Worm (Caenorhabditis elegans) whole organism, L1 larva: ENCODE results near the gene nkat-1.

Source experiments
- C16A3.4 ChIP-seq: fragments of 150-350 bp; optimal IDR thresholded peaks from 2 replicates; lab custom pipeline; 2014; ENCODE audit warnings: missing biosample characterization, missing genetic modification characterization
- Y116A8C.19 ChIP-seq: sonication (generic microtip); optimal IDR thresholded peaks from 2 replicates; lab custom pipeline; 2016; ENCODE audit warnings: missing compliant biosample characterization, missing genetic modification characterization, borderline replicate concordance
- alr-1 ChIP-seq: fragments of 200-800 bp; sonication (Bioruptor generic); optimal IDR thresholded peaks from 2 replicates; lab custom pipeline; 2018; ENCODE audit warnings: borderline replicate concordance, mild to moderate bottlenecking, missing genetic modification characterization, missing compliant biosample characterization
- ceh-63 ChIP-seq: fragments of 200-800 bp; sonication (Bioruptor generic); optimal IDR thresholded peaks from 2 replicates; lab custom pipeline; 2018; ENCODE audit warnings: mild to moderate bottlenecking, missing genetic modification characterization, missing compliant biosample characterization
- ceh-8 ChIP-seq: fragments of 200-800 bp; sonication (Bioruptor generic); optimal IDR thresholded peaks from 2 replicates; lab custom pipeline; 2018; ENCODE audit warnings: mild to moderate bottlenecking, missing genetic modification characterization, moderate library complexity, missing compliant biosample characterization
- ceh-82 ChIP-seq, 3 experiments: fragments of 150-350 bp in 1 of 3; sonication (generic microtip) in 2 of 3; optimal IDR thresholded peaks; 2 replicates each; lab custom pipeline; 2014 to 2017; ENCODE audit warnings: missing biosample characterization in 3 of 3, missing genetic modification characterization in 3 of 3
- ceh-88 ChIP-seq: fragments of 200-800 bp; sonication (Bioruptor generic); IDR thresholded peaks from 2 replicates; pipeline ENCODE4 v1.3.6; 2022; ENCODE audit warnings: missing genetic modification characterization, missing compliant biosample characterization
- ceh-90 ChIP-seq: sonication (generic microtip); optimal IDR thresholded peaks from 2 replicates; lab custom pipeline; 2016; ENCODE audit warnings: missing genetic modification characterization, missing compliant biosample characterization
- ces-1 ChIP-seq: fragments of 150-350 bp; optimal IDR thresholded peaks from 2 replicates; lab custom pipeline; 2014; ENCODE audit warnings: missing biosample characterization, missing genetic modification reagents, missing genetic modification characterization
- dpl-1 ChIP-seq, 3 experiments: fragments of 150-350 bp in 2 of 3; sonication (generic microtip) in 1 of 3; optimal IDR thresholded peaks; 2 replicates each; lab custom pipeline; 2014 to 2017; ENCODE audit warnings: missing biosample characterization in 3 of 3, missing genetic modification characterization in 3 of 3, missing genetic modification reagents in 3 of 3
- efl-1 ChIP-seq, 4 experiments: fragments of 150-350 bp; optimal IDR thresholded peaks in 3 of 4; peaks in 1 of 4; 1 replicate in 1 of 4; 2 replicates in 3 of 4; lab custom pipeline; 2014; ENCODE audit warnings: missing biosample characterization in 2 of 4, missing genetic modification characterization in 2 of 4, missing genetic modification reagents in 2 of 4
- efl-3 ChIP-seq: fragments of 200-800 bp; sonication (Bioruptor generic); optimal IDR thresholded peaks from 2 replicates; lab custom pipeline; 2018; ENCODE audit warnings: mild to moderate bottlenecking, missing genetic modification characterization, missing compliant biosample characterization
- egl-13 ChIP-seq: sonication (generic microtip); optimal IDR thresholded peaks from 2 replicates; lab custom pipeline; 2016; ENCODE audit warnings: missing genotype, missing genetic modification reagents, missing genetic modification characterization, missing compliant biosample characterization
- egl-27 ChIP-seq, 2 experiments: fragments of 150-350 bp in 1 of 2; sonication (generic microtip); optimal IDR thresholded peaks; 3 replicates each; lab custom pipeline; 2017 to 2018; ENCODE audit warnings: missing biosample characterization in 2 of 2, missing genetic modification characterization in 2 of 2, missing genetic modification reagents in 2 of 2
- elt-3 ChIP-seq, 6 experiments: fragments of 150-350 bp in 1 of 6; sonication (generic microtip); optimal IDR thresholded peaks; 2 replicates each; lab custom pipeline; 2017 to 2018; ENCODE audit warnings: missing biosample characterization in 6 of 6, missing genetic modification characterization in 6 of 6, inconsistent platforms in 1 of 6
- hlh-4 ChIP-seq: sonication (generic microtip); optimal IDR thresholded peaks from 2 replicates; lab custom pipeline; 2016; ENCODE audit warnings: mild to moderate bottlenecking, missing genetic modification characterization, missing compliant biosample characterization
- hpl-2 ChIP-seq: fragments of 150-350 bp; optimal IDR thresholded peaks from 2 replicates; lab custom pipeline; 2014; ENCODE audit warnings: missing biosample characterization, missing genetic modification reagents, missing genetic modification characterization
- irx-1 ChIP-seq: sonication (generic microtip); optimal IDR thresholded peaks from 2 replicates; lab custom pipeline; 2016; ENCODE audit warnings: missing genetic modification characterization, missing compliant biosample characterization
- isw-1 ChIP-seq: fragments of 200-800 bp; sonication (Bioruptor generic); IDR thresholded peaks from 2 replicates; pipeline ENCODE4 v1.3.6; 2022; ENCODE audit warnings: missing genetic modification characterization, missing compliant biosample characterization
- jun-1 ChIP-seq: fragments of 150-350 bp; optimal IDR thresholded peaks from 2 replicates; lab custom pipeline; 2014; ENCODE audit warnings: missing biosample characterization, missing genetic modification reagents, missing genetic modification characterization
- lin-35 ChIP-seq, 2 experiments: fragments of 150-350 bp; optimal IDR thresholded peaks; 2 replicates each; lab custom pipeline; 2014; ENCODE audit warnings: missing biosample characterization in 2 of 2, missing genetic modification characterization in 2 of 2, missing genetic modification reagents in 2 of 2
- mab-9 ChIP-seq: fragments of 200-800 bp; sonication (Bioruptor generic); IDR thresholded peaks from 2 replicates; pipeline ENCODE4 v1.3.6; 2022; ENCODE audit warnings: missing genetic modification reagents, missing genetic modification characterization, missing compliant biosample characterization
- mdl-1 ChIP-seq, 2 experiments: fragments of 150-350 bp; optimal IDR thresholded peaks; 2 replicates each; lab custom pipeline; 2014 to 2017; ENCODE audit warnings: missing biosample characterization in 2 of 2, missing genetic modification characterization in 2 of 2, inconsistent platforms in 1 of 2
- mef-2 ChIP-seq: fragments of 150-350 bp; optimal IDR thresholded peaks from 2 replicates; lab custom pipeline; 2014; ENCODE audit warnings: missing biosample characterization, missing genetic modification characterization
- mep-1 ChIP-seq: fragments of 150-350 bp; optimal IDR thresholded peaks from 2 replicates; lab custom pipeline; 2014; ENCODE audit warnings: missing biosample characterization, missing genetic modification characterization
- nhr-12 ChIP-seq: sonication (generic microtip); optimal IDR thresholded peaks from 2 replicates; lab custom pipeline; 2017; ENCODE audit warnings: missing biosample characterization, missing genetic modification characterization
- nhr-19 ChIP-seq: fragments of 200-800 bp; sonication (Bioruptor generic); conservative IDR thresholded peaks from 2 replicates; pipeline ENCODE4 v1.3.6; 2022; ENCODE audit warnings: missing genetic modification characterization, missing compliant biosample characterization
- nhr-20 ChIP-seq: sonication (generic microtip); optimal IDR thresholded peaks from 2 replicates; lab custom pipeline; 2016; ENCODE audit warnings: mild to moderate bottlenecking, missing genetic modification characterization, missing compliant biosample characterization
- nhr-237 ChIP-seq: fragments of 150-350 bp; optimal IDR thresholded peaks from 2 replicates; lab custom pipeline; 2014; ENCODE audit warnings: missing biosample characterization, missing genetic modification characterization
- nhr-47 ChIP-seq: sonication (generic microtip); optimal IDR thresholded peaks from 2 replicates; lab custom pipeline; 2016; ENCODE audit warnings: mild to moderate bottlenecking, missing genetic modification characterization, moderate library complexity, missing compliant biosample characterization
- nhr-71 ChIP-seq: sonication (generic microtip); optimal IDR thresholded peaks from 2 replicates; lab custom pipeline; 2016; ENCODE audit warnings: mild to moderate bottlenecking, missing genetic modification characterization, moderate library complexity, missing compliant biosample characterization
- nhr-76 ChIP-seq: sonication (generic microtip); optimal IDR thresholded peaks from 2 replicates; lab custom pipeline; 2017; ENCODE audit warnings: missing biosample characterization, missing genetic modification characterization
- nhr-84 ChIP-seq: sonication (generic microtip); optimal IDR thresholded peaks from 2 replicates; lab custom pipeline; 2017; ENCODE audit warnings: missing biosample characterization, missing genetic modification characterization
- nhr-85 ChIP-seq: sonication (generic microtip); peaks from one replicate; lab custom pipeline; 2016; ENCODE audit warnings: missing genetic modification characterization, inconsistent platforms, missing compliant biosample characterization
- pqm-1 ChIP-seq: sonication (generic microtip); optimal IDR thresholded peaks from 3 replicates; lab custom pipeline; 2017; ENCODE audit warnings: missing biosample characterization, missing genetic modification characterization
- skn-1 ChIP-seq: fragments of 150-350 bp; optimal IDR thresholded peaks from 2 replicates; lab custom pipeline; 2014; ENCODE audit warnings: missing biosample characterization, missing genetic modification characterization
- snpc-4 ChIP-seq: fragments of 150-350 bp; optimal IDR thresholded peaks from 2 replicates; lab custom pipeline; 2014; ENCODE audit warnings: missing biosample characterization, missing genetic modification characterization
- sptf-1 ChIP-seq: fragments of 150-350 bp; optimal IDR thresholded peaks from 2 replicates; lab custom pipeline; 2014; ENCODE audit warnings: missing biosample characterization, missing genetic modification characterization
- swsn-7 ChIP-seq: sonication (generic microtip); optimal IDR thresholded peaks from 2 replicates; lab custom pipeline; 2016; ENCODE audit warnings: missing genetic modification characterization, missing compliant biosample characterization
- tbx-2 ChIP-seq: sonication (generic microtip); optimal IDR thresholded peaks from 2 replicates; lab custom pipeline; 2016; ENCODE audit warnings: missing genetic modification characterization, missing compliant biosample characterization
- unc-62 ChIP-seq: fragments of 150-350 bp; optimal IDR thresholded peaks from 2 replicates; lab custom pipeline; 2014; ENCODE audit warnings: missing biosample characterization, missing genetic modification reagents, missing genetic modification characterization
- unc-98 ChIP-seq: fragments of 200-800 bp; sonication (Bioruptor generic); IDR thresholded peaks from 2 replicates; pipeline ENCODE4 v1.3.6; 2022; ENCODE audit warnings: missing genetic modification characterization, missing compliant biosample characterization
- xbp-1 ChIP-seq: sonication (generic microtip); optimal IDR thresholded peaks from 2 replicates; lab custom pipeline; 2016; ENCODE audit warnings: missing genetic modification characterization, missing compliant biosample characterization
- zip-4 ChIP-seq: fragments of 200-800 bp; sonication (Bioruptor generic); optimal IDR thresholded peaks from 2 replicates; lab custom pipeline; 2018; ENCODE audit warnings: mild to moderate bottlenecking, missing genetic modification characterization, moderate library complexity, missing compliant biosample characterization
- ztf-11 ChIP-seq, 2 experiments: sonication (generic microtip); optimal IDR thresholded peaks; 2 replicates each; lab custom pipeline; 2016 to 2017; ENCODE audit warnings: missing genetic modification characterization in 2 of 2, missing biosample characterization in 1 of 2, missing compliant biosample characterization in 1 of 2

nkat-1 gene

ce11 chrX:14127291-14127922 is 12.5 kb downstream of the nkat-1 start, which contains the start of gene F28H6.4 (continued):
- TF ChIP-seq isw-1 (GFP tag; lab: Robert Waterston, UW) = no peak
- TF ChIP-seq ceh-63 = no peak
- no peak for TF ChIP-seq mef-2 (tag; lab: Kevin White, UChicago)
- TF ChIP-seq irx-1 = no peak
- TF ChIP-seq ceh-8 = no peak
- TF ChIP-seq C16A3.4 = no peak
- TF ChIP-seq nhr-85 (tag; lab: Kevin White, UChicago) = no peak
- peak; percentile 9 for TF ChIP-seq swsn-7 (tag; lab: Kevin White, UChicago)
- no peak for TF ChIP-seq mdl-1 (tag; optimal IDR thresholded peaks at IDR 0.05; lab: Kevin White, UChicago)
- no peak for TF ChIP-seq nhr-237 (tag; lab: Kevin White, UChicago)
- TF ChIP-seq egl-27 (tag; optimal IDR thresholded peaks at IDR 0.05; lab: Kevin White, UChicago) = no peak
- TF ChIP-seq nhr-76 (tag; lab: Kevin White, UChicago) = no peak
- no peak for TF ChIP-seq nhr-71
- no peak for TF ChIP-seq ceh-88 (GFP tag; lab: Robert Waterston, UW)
- TF ChIP-seq efl-3 (GFP tag; lab: Kevin White, UChicago) = no peak
- TF ChIP-seq ceh-90 = no peak
- no peak for TF ChIP-seq snpc-4 (tag; lab: Kevin White, UChicago)
- peak; percentile 12 for TF ChIP-seq nhr-20 (tag; lab: Kevin White, UChicago)
- TF ChIP-seq lin-35 (GFP tag; optimal IDR thresholded peaks at IDR 0.05; lab: Kevin White, UChicago) = peak in 1 of 2 experiments; percentile 22
- TF ChIP-seq ceh-82 (tag; optimal IDR thresholded peaks at IDR 0.05; lab: Kevin White, UChicago) = peak in 1 of 3 experiments; percentile 25
- TF ChIP-seq nhr-19 (GFP tag; lab: Robert Waterston, UW) = no peak
- TF ChIP-seq nhr-84 (tag; lab: Kevin White, UChicago) = no peak
- peak; percentile 2 for TF ChIP-seq tbx-2
- peak; percentile 34 for TF ChIP-seq mep-1 (tag; lab: Kevin White, UChicago)
- TF ChIP-seq nhr-12 (tag; lab: Kevin White, UChicago) = no peak
- no peak for TF ChIP-seq mab-9 (GFP tag; lab: Robert Waterston, UW)
- peak; percentile 3 for TF ChIP-seq nhr-47 (tag; lab: Kevin White, UChicago)
- no peak for TF ChIP-seq unc-98 (GFP tag; lab: Robert Waterston, UW)
- peak in 2 of 3 experiments; percentile 10 to 20 for TF ChIP-seq dpl-1 (GFP tag; optimal IDR thresholded peaks at IDR 0.05; lab: Kevin White, UChicago)
- TF ChIP-seq Y116A8C.19 = no peak
- no peak for TF ChIP-seq alr-1 (tag; lab: Kevin White, UChicago)
- no peak for TF ChIP-seq unc-62
- TF ChIP-seq hpl-2 (GFP tag; lab: Kevin White, UChicago) = no peak
- peak in 1 of 2 experiments; percentile 36 for TF ChIP-seq efl-1 (optimal IDR thresholded peaks at IDR 0.05; lab: Kevin White, UChicago)
- TF ChIP-seq efl-1 (GFP tag; optimal IDR thresholded peaks at IDR 0.05 in 1 of 2; lab: Kevin White, UChicago) = no peak
- no peak for TF ChIP-seq hlh-4 (tag; lab: Kevin White, UChicago)
- peak; percentile 8 for TF ChIP-seq skn-1
- TF ChIP-seq pqm-1 = no peak
- no peak for TF ChIP-seq ztf-11 (tag; optimal IDR thresholded peaks at IDR 0.05; lab: Kevin White, UChicago)
- TF ChIP-seq sptf-1 (tag; lab: Kevin White, UChicago) = no peak
- no peak for TF ChIP-seq zip-4 (GFP tag; lab: Kevin White, UChicago)
- TF ChIP-seq jun-1 (tag; lab: Kevin White, UChicago) = no peak
- TF ChIP-seq egl-13 (tag; lab: Kevin White, UChicago) = no peak
- no peak for TF ChIP-seq xbp-1
- no peak for TF ChIP-seq ces-1
- no peak for TF ChIP-seq elt-3 (tag; optimal IDR thresholded peaks at IDR 0.05; lab: Kevin White, UChicago)
